Worm (Caenorhabditis elegans) whole organism, late embryonic: ENCODE results near the gene F41G4.8.
A peak's percentile ranks its signal among the peaks of the same experiment; 100 is the strongest.

Experiments used
- K02D7.2 ChIP-seq: sonication (generic microtip); optimal IDR thresholded peaks from 2 replicates; lab custom pipeline; 2017; ENCODE audit warnings: mild to moderate bottlenecking, missing genetic modification characterization, missing compliant biosample characterization
- Y22D7AL.16 ChIP-seq: sonication (generic microtip); optimal IDR thresholded peaks from 2 replicates; lab custom pipeline; 2016; ENCODE audit warnings: missing genetic modification characterization, missing compliant biosample characterization
- ceh-14 ChIP-seq: sonication (generic microtip); optimal IDR thresholded peaks from 2 replicates; lab custom pipeline; 2016; ENCODE audit warnings: missing genotype, missing genetic modification characterization, missing compliant biosample characterization
- ceh-19 ChIP-seq: fragments of 200-800 bp; sonication (Bioruptor generic); optimal IDR thresholded peaks from 2 replicates; lab custom pipeline; 2018; ENCODE audit warnings: mild to moderate bottlenecking, missing genetic modification characterization, missing compliant biosample characterization
- ceh-34 ChIP-seq: sonication (generic microtip); optimal IDR thresholded peaks from 2 replicates; lab custom pipeline; 2016; ENCODE audit warnings: mild to moderate bottlenecking, missing genetic modification characterization, missing compliant biosample characterization
- ceh-45 ChIP-seq: fragments of 200-800 bp; sonication (Bioruptor generic); IDR thresholded peaks from 2 replicates; pipeline ENCODE4 v1.3.6; 2022; ENCODE audit warnings: missing genetic modification reagents, missing genetic modification characterization, missing compliant biosample characterization
- dve-1 ChIP-seq: sonication (generic microtip); optimal IDR thresholded peaks from 2 replicates; lab custom pipeline; 2017; ENCODE audit warnings: antibody characterized with exemption, mild to moderate bottlenecking, missing genetic modification characterization, missing compliant biosample characterization
- elt-2 ChIP-seq: sonication (generic microtip); optimal IDR thresholded peaks from 2 replicates; lab custom pipeline; 2016; ENCODE audit warnings: missing genetic modification reagents, missing genetic modification characterization, missing compliant biosample characterization
- hlh-13 ChIP-seq: fragments of 200-800 bp; sonication (Bioruptor generic); optimal IDR thresholded peaks from 2 replicates; lab custom pipeline; 2018; ENCODE audit warnings: mild to moderate bottlenecking, missing genetic modification characterization, missing compliant biosample characterization
- hlh-30 ChIP-seq: sonication (generic microtip); optimal IDR thresholded peaks from 2 replicates; lab custom pipeline; 2017; ENCODE audit warnings: antibody characterized with exemption, missing genetic modification characterization, missing compliant biosample characterization; ENCODE audit not compliant: insufficient read depth
- nhr-11 ChIP-seq: fragments of 150-350 bp; optimal IDR thresholded peaks from 2 replicates; lab custom pipeline; 2014; ENCODE audit warnings: missing biosample characterization, missing genetic modification characterization
- odd-2 ChIP-seq: sonication (generic microtip); optimal IDR thresholded peaks from 2 replicates; lab custom pipeline; 2017; ENCODE audit warnings: antibody characterized with exemption, mild to moderate bottlenecking, missing genetic modification characterization, missing compliant biosample characterization
- pag-3 ChIP-seq: sonication (generic microtip); optimal IDR thresholded peaks from 2 replicates; lab custom pipeline; 2016; ENCODE audit warnings: missing compliant biosample characterization, missing genetic modification characterization, borderline replicate concordance
- pat-9 ChIP-seq: fragments of 200-800 bp; sonication (Bioruptor generic); optimal IDR thresholded peaks from 2 replicates; lab custom pipeline; 2018; ENCODE audit warnings: mild to moderate bottlenecking, missing genetic modification characterization, moderate library complexity, missing compliant biosample characterization
- pha-4 ChIP-seq: fragments of 150-350 bp; optimal IDR thresholded peaks from 2 replicates; lab custom pipeline; 2018; ENCODE audit warnings: missing biosample characterization, missing genetic modification reagents, missing genetic modification characterization
- ref-2 ChIP-seq: sonication (generic microtip); optimal IDR thresholded peaks from 2 replicates; lab custom pipeline; 2016; ENCODE audit warnings: missing genetic modification characterization, missing compliant biosample characterization
- rnt-1 ChIP-seq: sonication (generic microtip); optimal IDR thresholded peaks from 2 replicates; lab custom pipeline; 2016; ENCODE audit warnings: missing genetic modification characterization, missing compliant biosample characterization
- sox-4 ChIP-seq: sonication (generic microtip); optimal IDR thresholded peaks from 2 replicates; lab custom pipeline; 2017; ENCODE audit warnings: mild to moderate bottlenecking, missing genetic modification characterization, inconsistent platforms, missing compliant biosample characterization
- ttx-3 ChIP-seq: sonication (generic microtip); optimal IDR thresholded peaks from 2 replicates; lab custom pipeline; 2016; ENCODE audit warnings: missing genetic modification reagents, missing genetic modification characterization, missing compliant biosample characterization
- unc-86 ChIP-seq: sonication (generic microtip); optimal IDR thresholded peaks from 2 replicates; lab custom pipeline; 2016; ENCODE audit warnings: missing genetic modification characterization, missing compliant biosample characterization
- zip-5 ChIP-seq: sonication (generic microtip); optimal IDR thresholded peaks from 2 replicates; lab custom pipeline; 2016; ENCODE audit warnings: missing genetic modification characterization, missing compliant biosample characterization
- ztf-16 ChIP-seq: sonication (generic microtip); optimal IDR thresholded peaks from 2 replicates; lab custom pipeline; 2017; ENCODE audit warnings: missing genetic modification characterization, missing compliant biosample characterization

The F41G4.8 gene

ce11 chrX:16796826-16797225, 48.0 kb downstream of the F41G4.8 start (continued):
- TF ChIP-seq sox-4 (tag; lab: Kevin White, UChicago) (no peak), unc-86 (tag; lab: Kevin White, UChicago) (no peak), ttx-3 (tag; lab: Kevin White, UChicago) (no peak), ceh-14 (tag; lab: Kevin White, UChicago) (no peak), hlh-30 (peak; percentile 88)

DNA sequence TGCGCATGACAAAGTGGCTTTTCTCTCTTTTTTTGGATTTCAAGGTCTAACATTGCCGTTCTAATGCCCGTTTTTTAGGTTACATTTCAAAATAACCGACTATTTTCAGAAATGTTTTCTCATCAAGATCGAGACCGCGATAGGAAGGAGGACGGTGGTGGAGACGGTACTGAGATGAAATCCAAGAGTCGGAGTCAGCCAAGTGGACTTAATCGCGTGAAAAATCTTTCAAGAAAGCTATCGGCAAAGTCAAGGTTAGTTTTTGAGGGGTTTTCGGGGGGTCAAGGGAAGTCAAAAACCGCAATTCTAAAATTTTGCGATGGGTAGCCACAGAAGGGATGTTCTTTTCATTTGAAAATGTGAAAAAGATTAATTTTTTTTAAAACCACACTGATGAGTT, 48.8 kb downstream of the F41G4.8 start, which contains the start of gene aak-2:
TSS of gene aak-2 (plus strand) at position 110 of the 400 bp plus-strand sequence.
- TF ChIP-seq rnt-1 (tag; lab: Kevin White, UChicago) (peak; percentile 30), ceh-45 (GFP tag; lab: Robert Waterston, UW) (no peak)

- TF ChIP-seq hlh-13 (GFP tag; lab: Kevin White, UChicago) (no peak), K02D7.2 (tag; lab: Kevin White, UChicago) (no peak), Y22D7AL.16 (tag; lab: Kevin White, UChicago) (no peak), ztf-16 (tag; lab: Kevin White, UChicago) (no peak), pha-4 (tag; lab: Kevin White, UChicago) (no peak), pat-9 (tag; lab: Kevin White, UChicago) (no peak), ceh-34 (tag; lab: Kevin White, UChicago) (no peak), dve-1 (tag; lab: Kevin White, UChicago) (no peak), ref-2 (tag; lab: Kevin White, UChicago) (no peak), nhr-11 (no peak), elt-2 (tag; lab: Kevin White, UChicago) (no peak), pag-3 (tag; lab: Kevin White, UChicago) (no peak), odd-2 (tag; lab: Kevin White, UChicago) (no peak), ceh-19 (GFP tag; lab: Kevin White, UChicago) (no peak), hlh-30 (no peak), zip-5 (tag; lab: Kevin White, UChicago) (no peak)
Observed at ce11 chrX:16793470-16793869, 51.4 kb downstream of the F41G4.8 start.
